Worm (Caenorhabditis elegans) whole organism, L4/young adult: ENCODE measurements around the gene W07G4.2.

ENCODE experiments used
- W03F9.2 ChIP-seq: fragments of 150-350 bp; optimal IDR thresholded peaks from 2 replicates; lab custom pipeline; 2014; ENCODE audit warnings: missing biosample characterization, missing genetic modification characterization
- dao-5 ChIP-seq: sonication (generic microtip); optimal IDR thresholded peaks from 2 replicates; lab custom pipeline; 2016; ENCODE audit warnings: missing genotype, missing genetic modification characterization, moderate library complexity, missing compliant biosample characterization
- him-1 ChIP-seq: sonication (generic microtip); optimal IDR thresholded peaks from 2 replicates; lab custom pipeline; 2016; ENCODE audit warnings: missing genotype, missing genetic modification reagents, missing genetic modification characterization, missing compliant biosample characterization

DNA sequence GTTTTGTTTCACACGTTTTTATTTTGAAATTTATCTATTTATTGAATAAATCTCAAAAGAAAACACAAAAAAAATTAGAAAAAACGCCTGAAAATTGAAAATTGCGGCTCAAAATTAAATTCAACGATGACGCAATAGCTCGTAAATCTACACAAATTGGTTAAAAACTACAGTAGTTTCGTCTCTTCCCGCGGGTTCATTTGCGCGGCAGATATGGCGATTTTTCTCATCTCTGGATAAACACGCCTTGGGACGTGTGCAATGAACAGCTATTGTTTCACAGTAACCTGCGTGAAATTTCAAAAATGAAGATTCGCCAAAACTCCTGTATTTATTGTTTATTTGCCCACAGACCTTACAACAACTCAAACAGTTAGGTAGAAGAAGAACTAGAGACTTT lies 27.1 kb downstream of the W07G4.2 start:
- no peak for TF ChIP-seq W03F9.2 (tag; lab: Kevin White, UChicago)
- TF ChIP-seq him-1, result no peak
- TF ChIP-seq dao-5 (tag; lab: Kevin White, UChicago), result no peak
